Fruit fly (Drosophila melanogaster) Kc167 (cell line): ENCODE results near the gene CG9123.

Source experiments
- Myc ChIP-seq: fragments of >200 bp; optimal IDR thresholded peaks from 2 replicates; lab custom pipeline; 2017; ENCODE audit warnings: missing external identifiers
- h ChIP-seq: fragments of >200 bp; optimal IDR thresholded peaks from 3 replicates; lab custom pipeline; 2018; ENCODE audit warnings: missing external identifiers
- insv ChIP-seq: fragments of >200 bp; optimal IDR thresholded peaks from 3 replicates; lab custom pipeline; 2018; ENCODE audit warnings: missing external identifiers

dm6 chrX:15328148-15328718 is 13.7 kb downstream of the CG9123 start, which contains the start of gene dah:
- TF ChIP-seq h (lab: Kevin White, UChicago) (no peak), Myc (lab: Kevin White, UChicago) (no peak), insv (lab: Kevin White, UChicago) (no peak)
